Fruit fly (Drosophila melanogaster) whole organism, embryonic: Measurements from ENCODE around the gene Lsp1alpha.

Source experiments
- B-H1 ChIP-seq: fragments of 200-800 bp; sonication (Bioruptor generic); IDR thresholded peaks from 3 replicates; pipeline ENCODE4 v1.3.6; 2022; ENCODE audit warnings: missing biosample characterization, missing genetic modification characterization
- CG13123 ChIP-seq: fragments of 200-800 bp; sonication (Bioruptor generic); optimal IDR thresholded peaks from 2 replicates; lab custom pipeline; 2016; ENCODE audit warnings: missing biosample characterization, missing genetic modification characterization
- CG4282 ChIP-seq: fragments of 200-800 bp; sonication (Bioruptor generic); optimal IDR thresholded peaks from 2 replicates; lab custom pipeline; 2016; ENCODE audit warnings: missing biosample characterization, missing genetic modification characterization
- CG7745 ChIP-seq: fragments of 200-800 bp; sonication (Bioruptor generic); optimal IDR thresholded peaks from 2 replicates; lab custom pipeline; 2018; ENCODE audit warnings: missing biosample characterization, mild to moderate bottlenecking, missing genetic modification characterization, moderate library complexity
- CrebB ChIP-seq: fragments of 200-800 bp; sonication (Bioruptor generic); optimal IDR thresholded peaks from 3 replicates; lab custom pipeline; 2018; ENCODE audit warnings: missing biosample characterization, mild to moderate bottlenecking, missing genetic modification characterization
- Ets97D ChIP-seq: fragments of 200-800 bp; sonication (Bioruptor generic); optimal IDR thresholded peaks from 3 replicates; lab custom pipeline; 2016; ENCODE audit warnings: missing biosample characterization, missing genetic modification characterization
- Hr39 ChIP-seq: fragments of >200 bp; optimal IDR thresholded peaks from 2 replicates; lab custom pipeline; 2017
- Nf-YC ChIP-seq: fragments of 200-800 bp; optimal IDR thresholded peaks from 3 replicates; lab custom pipeline; 2019; ENCODE audit warnings: missing biosample characterization, mild to moderate bottlenecking, missing genetic modification characterization, moderate library complexity
- Rfx ChIP-seq: fragments of 200-800 bp; sonication (Bioruptor generic); IDR thresholded peaks from 2 replicates; pipeline ENCODE4 v1.3.6; 2022; ENCODE audit warnings: missing biosample characterization, missing genetic modification characterization
- Vsx1 ChIP-seq: fragments of 200-800 bp; sonication (Bioruptor generic); optimal IDR thresholded peaks from 2 replicates; lab custom pipeline; 2017; ENCODE audit warnings: missing biosample characterization, mild to moderate bottlenecking, missing genetic modification characterization, missing genetic modification reagents
- kni ChIP-seq: fragments of 200-800 bp; sonication (Bioruptor generic); optimal IDR thresholded peaks from 3 replicates; lab custom pipeline; 2017; ENCODE audit warnings: mild to moderate bottlenecking, missing biosample characterization, missing genetic modification reagents, missing genetic modification characterization
- vvl ChIP-seq: fragments of 200-800 bp; sonication (Bioruptor generic); IDR thresholded peaks from 2 replicates; pipeline ENCODE4 v1.3.6; 2022; ENCODE audit warnings: missing biosample characterization, missing genetic modification characterization

DNA sequence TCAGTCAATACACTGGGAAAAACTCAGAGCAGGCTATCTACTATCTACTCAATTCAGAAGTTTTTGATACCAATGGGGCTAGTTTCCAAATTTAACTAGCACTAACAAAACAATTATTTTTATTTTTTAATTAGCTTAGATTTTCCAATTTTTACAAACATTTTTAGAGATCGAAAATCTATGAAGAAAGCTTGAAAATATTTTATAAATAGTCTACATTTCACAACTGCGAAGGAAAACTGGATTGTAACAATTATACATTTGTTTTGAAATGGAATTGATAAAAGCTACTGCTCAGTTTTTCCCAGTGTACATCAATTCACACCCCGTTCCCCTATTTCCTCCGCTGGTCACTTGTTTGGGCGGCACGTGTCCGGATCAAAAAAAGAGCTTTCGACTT lies 42.2 kb upstream of the Lsp1alpha start:
- TF ChIP-seq kni (GFP tag; lab: Kevin White, UChicago) (no peak), CG4282 (GFP tag; lab: Kevin White, UChicago) (no peak), Hr39 (lab: Kevin White, UChicago) (no peak), B-H1 (GFP tag; lab: Robert Waterston, UW) (no peak), vvl (GFP tag; lab: Robert Waterston, UW) (no peak), CG7745 (tag; lab: Kevin White, UChicago) (no peak), CG13123 (GFP tag; lab: Kevin White, UChicago) (no peak), Ets97D (GFP tag; lab: Kevin White, UChicago) (no peak), Rfx (GFP tag; lab: Robert Waterston, UW) (no peak), Vsx1 (GFP tag; lab: Kevin White, UChicago) (no peak), CrebB (no peak), Nf-YC (no peak)
